Worm (Caenorhabditis elegans) whole organism, L2 larva: ENCODE measurements around the gene srsx-16.

Source experiments
- ceh-16 ChIP-seq: fragments of 150-350 bp; optimal IDR thresholded peaks from 2 replicates; lab custom pipeline; 2014; ENCODE audit warnings: missing biosample characterization, missing genetic modification characterization
- lin-13 ChIP-seq: fragments of 150-350 bp; optimal IDR thresholded peaks from 2 replicates; lab custom pipeline; 2014; ENCODE audit warnings: missing biosample characterization, missing genetic modification reagents, missing genetic modification characterization
- mdl-1 ChIP-seq, 2 experiments: fragments of 150-350 bp in 1 of 2; sonication (generic microtip) in 1 of 2; optimal IDR thresholded peaks; 2 replicates each; lab custom pipeline; 2017; ENCODE audit warnings: missing biosample characterization in 2 of 2, missing genetic modification characterization in 2 of 2
- nhr-12 ChIP-seq: fragments of 150-350 bp; optimal IDR thresholded peaks from 2 replicates; lab custom pipeline; 2014; ENCODE audit warnings: missing biosample characterization, missing genetic modification characterization
- nhr-23 ChIP-seq: fragments of 150-350 bp; optimal IDR thresholded peaks from 2 replicates; lab custom pipeline; 2014; ENCODE audit warnings: missing biosample characterization, missing genetic modification reagents, missing genetic modification characterization
- nhr-6 ChIP-seq: fragments of 150-350 bp; optimal IDR thresholded peaks from 2 replicates; lab custom pipeline; 2014; ENCODE audit warnings: missing biosample characterization, missing genetic modification characterization
- nhr-77 ChIP-seq: fragments of 150-350 bp; optimal IDR thresholded peaks from 2 replicates; lab custom pipeline; 2014; ENCODE audit warnings: missing biosample characterization, missing genetic modification characterization
- peb-1 ChIP-seq: fragments of 150-350 bp; optimal IDR thresholded peaks from 2 replicates; lab custom pipeline; 2014; ENCODE audit warnings: missing biosample characterization, missing genetic modification characterization
- sem-4 ChIP-seq: fragments of 150-350 bp; optimal IDR thresholded peaks from 2 replicates; lab custom pipeline; 2014; ENCODE audit warnings: missing biosample characterization, missing genetic modification reagents, missing genetic modification characterization
- unc-39 ChIP-seq: fragments of 150-350 bp; optimal IDR thresholded peaks from 2 replicates; lab custom pipeline; 2014; ENCODE audit warnings: missing biosample characterization, missing genetic modification characterization
- unc-62 ChIP-seq: fragments of 150-350 bp; optimal IDR thresholded peaks from 2 replicates; lab custom pipeline; 2014; ENCODE audit warnings: missing biosample characterization, missing genetic modification reagents, missing genetic modification characterization
- ztf-4 ChIP-seq: fragments of 150-350 bp; optimal IDR thresholded peaks from 2 replicates; lab custom pipeline; 2014; ENCODE audit warnings: missing biosample characterization, missing genetic modification characterization

DNA sequence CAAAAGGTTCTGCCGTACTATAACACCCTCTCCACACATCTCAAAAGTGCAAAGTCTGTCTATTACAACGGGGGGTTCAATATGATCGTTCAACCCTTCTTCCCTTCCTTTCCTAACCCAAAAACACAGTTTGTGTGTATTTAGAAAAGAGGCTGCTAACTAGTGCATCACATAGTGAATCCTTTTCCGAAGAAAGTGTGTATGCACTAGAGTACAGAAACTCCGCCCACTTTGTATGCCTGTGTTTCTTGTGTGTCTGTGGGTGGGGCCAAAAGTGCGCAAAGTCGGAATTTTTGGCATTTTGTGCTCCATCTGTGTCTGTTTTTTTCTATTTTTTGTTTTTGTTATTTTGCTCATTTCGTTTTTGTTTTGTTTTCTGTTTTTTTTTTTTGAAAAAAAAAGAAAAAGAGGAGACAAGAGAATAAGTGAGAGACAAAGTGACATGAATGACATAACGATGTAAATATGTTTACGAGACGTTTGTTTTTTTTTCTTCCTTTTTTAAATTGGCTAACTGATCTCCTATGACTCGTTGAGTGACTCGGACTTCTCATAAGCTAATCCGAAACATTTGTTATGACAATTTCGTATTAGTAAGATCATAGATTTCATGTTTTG, 20.9 kb downstream of the srsx-16 start:
- TF ChIP-seq lin-13 (GFP tag; lab: Kevin White, UChicago) (no peak), ceh-16 (tag; lab: Kevin White, UChicago) (no peak), nhr-77 (tag; lab: Kevin White, UChicago) (no peak), peb-1 (tag; lab: Kevin White, UChicago) (no peak), ztf-4 (tag; lab: Kevin White, UChicago) (no peak), unc-62 (GFP tag; lab: Kevin White, UChicago) (no peak), nhr-12 (tag; lab: Kevin White, UChicago) (no peak), sem-4 (tag; lab: Kevin White, UChicago) (no peak), mdl-1 (tag; optimal IDR thresholded peaks at IDR 0.05; lab: Kevin White, UChicago) (no peak), nhr-6 (tag; lab: Kevin White, UChicago) (no peak), unc-39 (tag; lab: Kevin White, UChicago) (no peak), nhr-23 (no peak)
